Worm (Caenorhabditis elegans) whole organism, L4/young adult: Measurements from ENCODE around the gene fipp-1.

ENCODE experiments used
- W03F9.2 ChIP-seq: fragments of 150-350 bp; optimal IDR thresholded peaks from 2 replicates; lab custom pipeline; 2014; ENCODE audit warnings: missing biosample characterization, missing genetic modification characterization
- dao-5 ChIP-seq: sonication (generic microtip); optimal IDR thresholded peaks from 2 replicates; lab custom pipeline; 2016; ENCODE audit warnings: missing genotype, missing genetic modification characterization, moderate library complexity, missing compliant biosample characterization
- him-1 ChIP-seq: sonication (generic microtip); optimal IDR thresholded peaks from 2 replicates; lab custom pipeline; 2016; ENCODE audit warnings: missing genotype, missing genetic modification reagents, missing genetic modification characterization, missing compliant biosample characterization

- TF ChIP-seq him-1 (tag; lab: Kevin White, UChicago) (no peak), W03F9.2 (tag; lab: Kevin White, UChicago) (no peak), dao-5 (tag; lab: Kevin White, UChicago) (no peak)
Observed at ce11 chrV:4407519-4407918, 35.9 kb downstream of the fipp-1 start, which contains the start of gene nhr-118.
